Fruit fly (Drosophila melanogaster) Kc167 (cell line): ENCODE results near the gene CG34298.

Experiments
- insv ChIP-seq: fragments of >200 bp; optimal IDR thresholded peaks from 3 replicates; lab custom pipeline; 2018; ENCODE audit warnings: missing external identifiers
- psq ChIP-seq: fragments of >200 bp; optimal IDR thresholded peaks from 2 replicates; lab custom pipeline; 2017; ENCODE audit warnings: missing external identifiers
- ttk ChIP-seq: sonication (Bioruptor generic); optimal IDR thresholded peaks from 2 replicates; lab custom pipeline; 2017; ENCODE audit warnings: missing external identifiers

DNA sequence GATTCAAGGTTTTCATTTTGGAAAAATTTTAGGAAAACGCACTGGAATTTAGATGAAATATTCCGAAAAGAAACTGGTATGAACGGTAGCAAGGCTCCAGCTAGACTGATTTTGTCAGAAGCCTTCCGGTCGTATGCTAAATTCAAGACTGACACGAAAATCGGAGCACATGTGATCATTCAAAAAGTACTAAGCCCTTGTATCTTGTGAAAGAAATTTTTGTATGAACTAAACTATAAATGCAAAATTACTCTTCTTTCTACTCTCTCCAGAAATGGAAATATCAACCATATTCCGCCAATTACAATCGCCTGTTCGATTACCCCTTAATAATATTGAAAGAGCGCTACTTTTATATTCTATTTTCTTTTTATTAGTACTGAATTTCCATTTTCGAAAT is 38.0 kb downstream of the CG34298 start, which contains the start of gene ocn:
- TF ChIP-seq ttk (lab: Kevin White, UChicago) = no peak
- TF ChIP-seq insv (lab: Kevin White, UChicago) = no peak
- no peak for TF ChIP-seq psq (lab: Kevin White, UChicago)
